Worm (Caenorhabditis elegans): ENCODE measurements around the gene Y45F3A.9.

The Y45F3A.9 gene

ce11 chrIII:10592729-10593128 lies 2.2 kb downstream of the Y45F3A.9 start, which contains the start of gene Y45F3A.8:
Gene Y45F3A.8, minus strand, starts transcription at chrIII:10592829.
- TF ChIP-seq lir-3 (tag; optimal IDR thresholded peaks at IDR 0.05) = no peak
- TF ChIP-seq nhr-41 (GFP tag; IDR thresholded peaks at IDR 0.05) = no peak
- no peak for TF ChIP-seq unc-130 (GFP tag; optimal IDR thresholded peaks at IDR 0.05)
- no peak for TF ChIP-seq daf-16 (GFP tag; optimal IDR thresholded peaks at IDR 0.05)
- no peak for TF ChIP-seq daf-16 (tag; optimal IDR thresholded peaks at IDR 0.05)
- TF ChIP-seq vab-7 (GFP tag; IDR thresholded peaks at IDR 0.05) = no peak
- TF ChIP-seq sdz-12 (GFP tag; optimal IDR thresholded peaks at IDR 0.05) = no peak

ce11 chrIII:10592074-10592473 lies 2.9 kb downstream of the Y45F3A.9 start:
- TF ChIP-seq set-16 (GFP tag; IDR thresholded peaks at IDR 0.05) = peak; percentile 63
- TF ChIP-seq tra-1 (GFP tag; IDR thresholded peaks at IDR 0.05) = no peak
- TF ChIP-seq php-3 (GFP tag; IDR thresholded peaks at IDR 0.05) = no peak
- TF ChIP-seq aha-1 (tag) = peak; percentile 30

- TF ChIP-seq nhr-237 (tag; optimal IDR thresholded peaks at IDR 0.05) (no peak), hlh-30 (tag; optimal IDR thresholded peaks at IDR 0.05; ENCODE audit: insufficient read depth) (no peak), ceh-20 (GFP tag; IDR thresholded peaks at IDR 0.05) (no peak), F26F4.8 (GFP tag; conservative IDR thresholded peaks at IDR 0.05) (no peak), Y105C5A.15 (GFP tag; IDR thresholded peaks at IDR 0.05) (no peak)
Measured at ce11 chrIII:10586243-10586642, 8.7 kb downstream of the Y45F3A.9 start, which contains the start of gene Y45F3A.5. Gene Y45F3A.5, minus strand, starts transcription at chrIII:10586343.

- TF ChIP-seq dve-1 (tag; optimal IDR thresholded peaks at IDR 0.05; ENCODE audit: insufficient read depth) = no peak
- TF ChIP-seq nhr-102 (tag; optimal IDR thresholded peaks at IDR 0.05) = no peak
- 0 out of 2 replicates have a peak, but pooled peaks have one; percentile 37 for TF ChIP-seq ctbp-1 (GFP tag; IDR thresholded peaks at IDR 0.05)
- no peak for TF ChIP-seq vab-7 (GFP tag; IDR thresholded peaks at IDR 0.05)
- TF ChIP-seq ceh-28 (tag; optimal IDR thresholded peaks at IDR 0.05) = no peak
- TF ChIP-seq ces-1 (GFP tag; optimal IDR thresholded peaks at IDR 0.05) = no peak
- TF ChIP-seq Y48G9A.11 (GFP tag; IDR thresholded peaks at IDR 0.05) = no peak
Measured at ce11 chrIII:10583483-10583882, 11.5 kb downstream of the Y45F3A.9 start.

- peak; percentile 71 for TF ChIP-seq aha-1 (tag)
- no peak for TF ChIP-seq ztf-11 (tag; optimal IDR thresholded peaks at IDR 0.05)
- TF ChIP-seq unc-62 (GFP tag; optimal IDR thresholded peaks at IDR 0.05 in 1 of 2) = no peak
- TF ChIP-seq unc-62 (tag; optimal IDR thresholded peaks at IDR 0.05) = no peak
- no peak for TF ChIP-seq ZK337.2 (GFP tag; IDR thresholded peaks at IDR 0.05)
- no peak for TF ChIP-seq hlh-30 (tag; optimal IDR thresholded peaks at IDR 0.05; ENCODE audit: insufficient read depth)
- no peak for TF ChIP-seq egl-27 (tag; optimal IDR thresholded peaks at IDR 0.05)
- no peak for TF ChIP-seq F49E8.2 (tag; optimal IDR thresholded peaks at IDR 0.05; ENCODE audit: borderline replicate concordance)
- TF ChIP-seq mxl-3 (GFP tag; optimal IDR thresholded peaks at IDR 0.05) = no peak
Measured at ce11 chrIII:10580206-10580605, 14.8 kb downstream of the Y45F3A.9 start.

DNA sequence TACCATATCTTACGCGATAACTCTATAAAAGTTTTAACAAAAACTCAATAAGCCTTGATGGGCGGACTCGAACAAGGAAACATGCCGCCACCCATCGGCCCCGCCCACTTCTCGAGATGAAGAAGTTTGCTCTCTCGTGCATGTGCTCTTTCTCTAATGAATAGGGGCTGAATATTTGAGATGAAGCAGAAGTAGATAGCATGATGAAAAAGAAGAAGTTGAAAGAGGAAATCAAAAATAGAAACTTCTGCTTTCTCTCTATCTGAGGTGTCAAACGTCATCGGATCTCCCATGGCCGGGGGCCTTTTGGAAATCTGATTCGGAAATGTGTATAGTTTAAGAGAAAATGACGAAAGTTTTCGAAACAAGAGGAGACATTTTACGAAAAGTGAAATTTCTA lies 16.1 kb downstream of the Y45F3A.9 start:
- TF ChIP-seq nhr-41 (GFP tag; IDR thresholded peaks at IDR 0.05) (no peak), mxl-3 (GFP tag; optimal IDR thresholded peaks at IDR 0.05) (no peak), daf-16 (GFP tag; optimal IDR thresholded peaks at IDR 0.05) (no peak), daf-16 (tag; optimal IDR thresholded peaks at IDR 0.05) (no peak), dmd-9 (GFP tag; IDR thresholded peaks at IDR 0.05) (no peak), ceh-62 (tag; optimal IDR thresholded peaks at IDR 0.05) (no peak), aha-1 (tag) (no peak), Y48G9A.11 (GFP tag; IDR thresholded peaks at IDR 0.05) (no peak), zag-1 (tag; optimal IDR thresholded peaks at IDR 0.05) (no peak), lin-38 (GFP tag; IDR thresholded peaks at IDR 0.05) (no peak), nhr-77 (tag; optimal IDR thresholded peaks at IDR 0.05) (no peak), zfp-2 (tag; optimal IDR thresholded peaks at IDR 0.05) (no peak), fkh-10 (GFP tag; optimal IDR thresholded peaks at IDR 0.05) (no peak), T20F7.1 (GFP tag; optimal IDR thresholded peaks at IDR 0.05) (no peak), nhr-111 (GFP tag; optimal IDR thresholded peaks at IDR 0.05) (no peak)

All from whole organism, L4 larva.